Fruit fly (Drosophila melanogaster): ENCODE data around the gene Noc1.

Gene Noc1

DNA sequence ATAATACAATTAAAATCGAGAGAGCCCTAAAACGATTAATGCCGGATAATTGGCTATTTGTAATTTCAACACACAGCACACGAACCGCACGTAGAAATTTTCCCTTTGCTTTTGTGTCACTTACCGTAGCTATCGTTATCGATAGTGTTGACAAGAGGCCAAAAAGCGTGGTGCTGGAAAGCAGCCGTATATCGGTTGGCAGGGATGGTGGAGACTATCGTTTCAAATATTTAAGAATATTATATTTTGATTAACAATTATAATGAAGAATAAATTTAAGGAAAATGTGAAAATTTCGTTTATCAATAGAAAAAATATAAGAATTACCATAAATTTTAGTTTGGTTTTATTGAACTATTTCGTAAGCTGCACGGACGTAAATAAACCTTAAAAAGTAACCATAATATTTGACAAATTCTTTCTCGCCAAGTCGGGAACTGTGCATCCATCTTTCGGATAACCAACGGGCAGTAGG, 18.5 kb downstream of the Noc1 start, which contains the start of gene JIL-1 (continued):
- TF ChIP-seq CG8924 (tag; optimal IDR thresholded peaks at IDR 0.05) (peak; percentile 12), Hmr (GFP tag; optimal IDR thresholded peaks at IDR 0.05) (peak; percentile 77), Med (GFP tag) (peak; percentile 95), so (GFP tag; IDR thresholded peaks at IDR 0.05) (peak; percentile 28; the same call in 2 of the 3 replicates), NC2α (GFP tag; optimal IDR thresholded peaks at IDR 0.05) (no peak), CG4854 (GFP tag; optimal IDR thresholded peaks at IDR 0.05) (peak; percentile 48)

DNA sequence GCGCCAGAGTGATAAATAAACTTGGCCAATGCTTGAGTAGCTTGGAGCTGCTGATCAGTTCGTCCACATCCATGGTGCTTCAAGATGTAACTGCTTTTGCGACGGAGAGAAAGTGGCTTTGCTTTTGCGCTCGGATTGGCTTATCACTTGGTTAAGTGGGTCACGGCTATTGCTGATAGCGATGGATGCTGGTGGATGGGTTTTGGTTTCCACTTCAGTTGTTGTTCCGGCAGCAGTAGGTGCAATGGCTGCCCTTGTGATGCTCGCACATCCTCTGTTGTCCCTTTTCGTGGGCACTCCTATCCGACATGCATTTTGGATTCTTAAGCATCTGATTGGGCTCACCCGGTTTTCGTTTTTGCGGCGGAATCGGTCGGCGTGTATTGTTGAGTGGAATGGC, 19.7 kb downstream of the Noc1 start:
- TF ChIP-seq CG31224 (GFP tag; IDR thresholded peaks at IDR 0.05) (no peak), sens (GFP tag) (peak; percentile 57)

DNA sequence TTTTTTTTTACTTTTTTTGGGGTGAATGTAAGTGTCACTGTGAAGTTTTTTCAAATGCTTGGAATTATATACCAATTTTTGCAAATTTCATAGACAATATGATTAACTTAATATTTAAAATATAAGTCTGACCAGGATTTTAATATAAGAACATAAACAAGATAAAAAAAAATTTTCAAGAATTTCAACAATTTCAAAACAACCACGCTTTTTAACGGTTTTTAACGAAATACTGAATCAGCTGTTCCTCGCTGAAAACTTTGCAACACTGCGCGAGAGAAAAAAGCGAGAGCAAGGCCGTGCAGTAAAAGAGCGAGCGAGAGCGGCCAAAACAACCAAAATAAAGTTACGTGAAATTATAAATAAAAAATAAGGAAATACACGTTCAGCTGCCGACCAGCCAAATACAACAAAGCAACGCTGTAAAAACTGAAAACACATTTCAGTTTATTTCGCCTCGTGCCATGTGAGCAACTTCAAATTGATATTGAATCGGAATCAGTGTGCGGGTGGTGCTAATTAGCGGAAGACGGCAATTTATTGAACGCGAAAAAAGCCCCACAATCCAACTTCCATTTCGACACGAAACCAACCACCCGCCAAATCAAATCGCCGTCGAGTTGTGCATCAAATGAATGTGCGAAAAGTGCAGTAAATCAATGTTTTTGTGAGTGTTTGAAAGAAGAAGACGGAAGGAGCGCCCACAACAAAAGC, 21.8 kb downstream of the Noc1 start, which contains the start of the genes CG46439, Iyd and CG33947:
Gene CG46439, minus strand, starts transcription at position 51 of the 714 bp plus-strand sequence.
Gene Iyd, minus strand, starts transcription at position 51 of the 714 bp plus-strand sequence.
Gene CG33947, plus strand, starts transcription at position 302 of the 714 bp plus-strand sequence.
- TF ChIP-seq CG8290 (GFP tag; optimal IDR thresholded peaks at IDR 0.05): no peak
- TF ChIP-seq CG8290 (tag; optimal IDR thresholded peaks at IDR 0.05): no peak
- TF ChIP-seq Fer1 (GFP tag; optimal IDR thresholded peaks at IDR 0.05): peak; percentile 70
- TF ChIP-seq Ets65A (GFP tag): no peak
- no peak for TF ChIP-seq Mad (GFP tag; optimal IDR thresholded peaks at IDR 0.05)
- TF ChIP-seq crol (GFP tag; IDR thresholded peaks at IDR 0.05): no peak
- peak; percentile 95 for TF ChIP-seq CG10267 (tag; optimal IDR thresholded peaks at IDR 0.05)
- no peak for TF ChIP-seq zf30C (GFP tag; optimal IDR thresholded peaks at IDR 0.05)
- TF ChIP-seq CG14710 (tag; optimal IDR thresholded peaks at IDR 0.05): no peak
- no peak for TF ChIP-seq CG4854 (GFP tag; optimal IDR thresholded peaks at IDR 0.05)
- peak; percentile 32 for TF ChIP-seq exex (tag; optimal IDR thresholded peaks at IDR 0.05)
- TF ChIP-seq lab (GFP tag; optimal IDR thresholded peaks at IDR 0.05): peak; percentile 35
- no peak for TF ChIP-seq peb (GFP tag; IDR thresholded peaks at IDR 0.05)
- no peak for TF ChIP-seq Abd-B (GFP tag; optimal IDR thresholded peaks at IDR 0.05)
- no peak for TF ChIP-seq CG1529 (GFP tag; optimal IDR thresholded peaks at IDR 0.05)
- no peak for TF ChIP-seq CG9215 (GFP tag; IDR thresholded peaks at IDR 0.05)
- TF ChIP-seq Bdp1 (GFP tag; optimal IDR thresholded peaks at IDR 0.05): no peak
- TF ChIP-seq crc (GFP tag; optimal IDR thresholded peaks at IDR 0.05): no peak
- no peak for TF ChIP-seq dpn (GFP tag; optimal IDR thresholded peaks at IDR 0.05)
- no peak for TF ChIP-seq Sin3A (optimal IDR thresholded peaks at IDR 0.05)
- TF ChIP-seq CG16813 (GFP tag; IDR thresholded peaks at IDR 0.05; ENCODE audit: partially characterized antibody): 0 out of 3 replicates have a peak, but pooled peaks have one; percentile 16
- no peak for TF ChIP-seq br (optimal IDR thresholded peaks at IDR 0.05)
- TF ChIP-seq CG11093 (GFP tag; IDR thresholded peaks at IDR 0.05): no peak
- no peak for TF ChIP-seq Ssrp (tag; optimal IDR thresholded peaks at IDR 0.05)
- no peak for TF ChIP-seq org-1 (GFP tag; optimal IDR thresholded peaks at IDR 0.05)
- no peak for TF ChIP-seq bowl (GFP tag; IDR thresholded peaks at IDR 0.05)
- TF ChIP-seq Dbx (GFP tag; IDR thresholded peaks at IDR 0.05): no peak
- TF ChIP-seq Camta (GFP tag; optimal IDR thresholded peaks at IDR 0.05): no peak
- no peak for TF ChIP-seq Gug (GFP tag; IDR thresholded peaks at IDR 0.05)
- TF ChIP-seq CG34376 (GFP tag; optimal IDR thresholded peaks at IDR 0.05): peak; percentile 41
- TF ChIP-seq sqz (GFP tag; optimal IDR thresholded peaks at IDR 0.05): peak; percentile 60
- TF ChIP-seq CG13775 (GFP tag; optimal IDR thresholded peaks at IDR 0.05): no peak
- TF ChIP-seq lilli (GFP tag; optimal IDR thresholded peaks at IDR 0.05): no peak
- TF ChIP-seq yki (optimal IDR thresholded peaks at IDR 0.05): peak; percentile 52
- no peak for TF ChIP-seq Kr (GFP tag; optimal IDR thresholded peaks at IDR 0.05)
- TF ChIP-seq CG10209 (GFP tag; optimal IDR thresholded peaks at IDR 0.05): peak; percentile 19
- peak; percentile 20 for TF ChIP-seq BtbVII (GFP tag; optimal IDR thresholded peaks at IDR 0.05)
- no peak for TF ChIP-seq grn (GFP tag; optimal IDR thresholded peaks at IDR 0.05)
- TF ChIP-seq Dll (GFP tag; IDR thresholded peaks at IDR 0.05; ENCODE audit: partially characterized antibody): no peak
- TF ChIP-seq Vsx1 (GFP tag; optimal IDR thresholded peaks at IDR 0.05): peak; percentile 85
- peak; percentile 73 for TF ChIP-seq lbe (GFP tag; optimal IDR thresholded peaks at IDR 0.05)
